Fruit fly (Drosophila melanogaster) ovary, adult (tissue): ENCODE results near the gene Ppn.

ENCODE experiments used
- CG17801 ChIP-seq: fragments of 200-800 bp; optimal IDR thresholded peaks from 2 replicates; lab custom pipeline; 2019; ENCODE audit warnings: missing biosample characterization, mild to moderate bottlenecking, missing genetic modification characterization, moderate library complexity; ENCODE audit not compliant: partially characterized antibody

Ppn gene

DNA sequence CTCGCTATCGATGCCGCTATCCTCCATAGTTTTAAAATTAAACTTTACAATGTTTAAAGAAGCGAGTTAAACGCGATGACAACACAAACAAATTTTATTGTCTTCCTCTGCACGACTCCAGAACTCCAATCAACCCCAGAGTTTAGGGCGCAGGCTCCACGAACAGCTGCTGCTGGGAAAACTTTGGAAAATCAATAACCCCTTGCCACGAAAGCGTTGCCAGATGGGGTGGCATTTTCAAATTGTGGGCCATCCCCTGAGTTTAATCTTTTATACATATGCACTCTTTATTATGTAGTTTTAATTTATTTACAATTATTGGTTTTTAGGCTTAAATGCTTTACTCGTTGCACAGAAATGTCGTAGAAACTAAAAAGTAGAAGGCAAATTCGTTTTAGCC lies 19.7 kb downstream of the Ppn start, which contains the start of gene CG31051:
CG31051 (minus strand) TSS at position 115 of the 400 bp plus-strand sequence.
- TF ChIP-seq CG17801: no peak

DNA sequence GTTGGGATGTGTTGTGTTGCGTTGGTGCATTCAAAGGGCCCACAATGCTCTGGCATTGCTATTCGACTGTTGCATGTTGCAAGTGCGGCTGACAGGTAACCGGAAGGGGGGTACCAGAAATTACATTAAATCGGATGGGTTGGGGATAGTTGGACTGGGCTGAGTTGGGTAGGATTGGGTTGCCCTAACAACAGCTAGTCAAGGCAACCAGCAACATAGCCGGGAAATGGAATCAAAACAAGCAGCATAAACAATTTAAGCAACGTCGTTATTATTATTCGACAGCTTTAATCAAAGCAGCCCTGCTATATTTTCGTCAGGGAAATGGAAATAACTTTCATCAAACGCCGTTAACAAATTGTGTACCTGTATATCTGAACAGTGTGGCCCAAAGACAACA lies 53.5 kb downstream of the Ppn start, which contains the start of gene Dhc98D:
Dhc98D (plus strand) TSS at position 301 of the 400 bp plus-strand sequence.
- no peak for TF ChIP-seq CG17801

DNA sequence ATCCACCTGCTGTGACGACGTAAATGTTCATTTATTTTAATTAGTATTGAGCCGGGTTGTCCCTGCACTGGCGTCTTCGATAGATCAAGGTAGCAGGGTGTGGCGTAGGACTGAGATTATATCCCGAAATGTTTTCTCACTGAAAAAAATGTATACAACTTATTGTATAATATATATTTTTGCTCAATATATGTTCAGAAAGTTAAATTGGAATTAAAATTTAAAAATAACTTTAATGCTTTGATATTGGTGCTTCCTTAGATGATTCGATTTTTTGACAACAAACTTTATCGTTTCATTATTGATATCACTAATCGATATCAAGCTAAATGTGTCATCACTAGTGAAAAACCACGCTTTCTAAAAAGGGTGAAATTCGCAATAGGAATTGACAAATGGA lies 55.9 kb downstream of the Ppn start, which contains the start of gene CG1894:
CG1894 (plus strand) TSS at position 301 of the 400 bp plus-strand sequence.
- no peak for TF ChIP-seq CG17801
